Worm (Caenorhabditis elegans): Measurements from ENCODE around the gene exc-9.

The exc-9 gene

ce11 chrIV:7946457-7946856 lies 5.6 kb upstream of the exc-9 start, which contains the start of gene czw-1:
Gene czw-1 (minus strand): TSS chrIV:7946825.
- TF ChIP-seq lin-35 (GFP tag; optimal IDR thresholded peaks at IDR 0.05) = peak in 1 of 2 experiments; percentile 61
- no peak for TF ChIP-seq efl-1 (optimal IDR thresholded peaks at IDR 0.05)
- peak; percentile 52 to 97 for TF ChIP-seq efl-1 (GFP tag; optimal IDR thresholded peaks at IDR 0.05 in 1 of 2)
- TF ChIP-seq nhr-237 (tag; optimal IDR thresholded peaks at IDR 0.05) = no peak
- peak in 2 of 3 experiments; percentile 36 to 49 for TF ChIP-seq dpl-1 (GFP tag; optimal IDR thresholded peaks at IDR 0.05)
- TF ChIP-seq nhr-77 (tag; optimal IDR thresholded peaks at IDR 0.05) = no peak

- TF ChIP-seq nhr-47 (tag; optimal IDR thresholded peaks at IDR 0.05) (no peak), fos-1 (tag; optimal IDR thresholded peaks at IDR 0.05) (no peak), lin-35 (GFP tag; optimal IDR thresholded peaks at IDR 0.05) (peak in 1 of 2 experiments; percentile 40), lsy-2 (tag; optimal IDR thresholded peaks at IDR 0.05) (peak in 1 of 2 experiments; percentile 27), egl-13 (tag; optimal IDR thresholded peaks at IDR 0.05) (no peak), lin-14 (GFP tag; optimal IDR thresholded peaks at IDR 0.05) (peak; percentile 66), irx-1 (tag; optimal IDR thresholded peaks at IDR 0.05) (no peak), dsc-1 (tag; optimal IDR thresholded peaks at IDR 0.05) (no peak), mep-1 (tag; optimal IDR thresholded peaks at IDR 0.05) (no peak), skn-1 (tag; optimal IDR thresholded peaks at IDR 0.05) (no peak), nhr-20 (tag; optimal IDR thresholded peaks at IDR 0.05) (peak; percentile 16), efl-1 (optimal IDR thresholded peaks at IDR 0.05) (peak in 1 of 2 experiments; percentile 22), efl-1 (GFP tag; optimal IDR thresholded peaks at IDR 0.05 in 1 of 2) (peak; percentile 33 to 39), zip-4 (GFP tag; optimal IDR thresholded peaks at IDR 0.05) (no peak), snu-23 (GFP tag; optimal IDR thresholded peaks at IDR 0.05) (peak; percentile 29), dpl-1 (GFP tag; optimal IDR thresholded peaks at IDR 0.05) (peak; percentile 10 to 51 (median 23)), C04F5.9 (tag; optimal IDR thresholded peaks at IDR 0.05) (no peak), nhr-85 (tag) (peak; percentile 9), nhr-71 (tag; optimal IDR thresholded peaks at IDR 0.05) (peak; percentile 13), blmp-1 (tag; optimal IDR thresholded peaks at IDR 0.05) (peak; percentile 75)
Observed at ce11 chrIV:7943272-7943671, 2.5 kb upstream of the exc-9 start.

- TF ChIP-seq dsc-1 (tag; optimal IDR thresholded peaks at IDR 0.05) (peak; percentile 67), ceh-82 (tag; optimal IDR thresholded peaks at IDR 0.05) (no peak)
Observed at ce11 chrIV:7938834-7939233, 2.0 kb downstream of the exc-9 start, which contains the start of gene F20D12.7. Gene F20D12.7 (minus strand): TSS chrIV:7938934.

ce11 chrIV:7933733-7934132 lies 7.1 kb downstream of the exc-9 start, which contains the start of gene bbs-2:
Gene bbs-2 (plus strand): TSS chrIV:7934033.
- TF ChIP-seq blmp-1 (tag; optimal IDR thresholded peaks at IDR 0.05) (no peak), C16A3.4 (tag; optimal IDR thresholded peaks at IDR 0.05) (no peak), ama-1 (optimal IDR thresholded peaks at IDR 0.05) (no peak), irx-1 (tag; optimal IDR thresholded peaks at IDR 0.05) (no peak), efl-1 (optimal IDR thresholded peaks at IDR 0.05) (no peak), efl-1 (GFP tag; optimal IDR thresholded peaks at IDR 0.05 in 1 of 2) (no peak), tbx-2 (tag; optimal IDR thresholded peaks at IDR 0.05) (no peak), hlh-17 (GFP tag; optimal IDR thresholded peaks at IDR 0.05; ENCODE audit: borderline replicate concordance) (no peak), nhr-19 (GFP tag; conservative IDR thresholded peaks at IDR 0.05) (no peak), aha-1 (tag; optimal IDR thresholded peaks at IDR 0.05) (no peak), aly-2 (tag; optimal IDR thresholded peaks at IDR 0.05) (no peak), ceh-90 (tag; optimal IDR thresholded peaks at IDR 0.05) (no peak), egl-13 (tag; optimal IDR thresholded peaks at IDR 0.05) (no peak), unc-86 (tag; optimal IDR thresholded peaks at IDR 0.05) (no peak), vab-15 (tag; optimal IDR thresholded peaks at IDR 0.05) (no peak), xbp-1 (tag; optimal IDR thresholded peaks at IDR 0.05) (no peak), hlh-4 (tag; optimal IDR thresholded peaks at IDR 0.05) (no peak), ztf-11 (tag; optimal IDR thresholded peaks at IDR 0.05) (no peak), nhr-237 (tag; optimal IDR thresholded peaks at IDR 0.05) (no peak), egl-27 (tag; optimal IDR thresholded peaks at IDR 0.05) (no peak), lin-15B (tag; optimal IDR thresholded peaks at IDR 0.05) (no peak)
